Worm (Caenorhabditis elegans): Measurements from ENCODE around the gene col-111.

Gene col-111

ce11 chrIV:4657874-4658273 lies at the start of gene col-111:
TSS of gene col-111 (minus strand) at chrIV:4657974.
- no peak for TF ChIP-seq ces-1 (GFP tag; optimal IDR thresholded peaks at IDR 0.05)
- TF ChIP-seq sptf-1 (tag; optimal IDR thresholded peaks at IDR 0.05): no peak
- no peak for TF ChIP-seq ceh-83 (GFP tag; optimal IDR thresholded peaks at IDR 0.05)
- TF ChIP-seq elt-3 (tag; optimal IDR thresholded peaks at IDR 0.05): no peak
- TF ChIP-seq blmp-1 (tag; optimal IDR thresholded peaks at IDR 0.05): no peak
- TF ChIP-seq flh-1 (GFP tag; optimal IDR thresholded peaks at IDR 0.05): no peak
- TF ChIP-seq mls-2 (tag; optimal IDR thresholded peaks at IDR 0.05): no peak
- no peak for TF ChIP-seq cnd-1 (tag; optimal IDR thresholded peaks at IDR 0.05)
- no peak for TF ChIP-seq bed-3 (GFP tag; optimal IDR thresholded peaks at IDR 0.05)
- no peak for TF ChIP-seq zip-8 (tag; optimal IDR thresholded peaks at IDR 0.05)
- TF ChIP-seq unc-39 (tag; optimal IDR thresholded peaks at IDR 0.05): no peak
- TF ChIP-seq ceh-43 (GFP tag; optimal IDR thresholded peaks at IDR 0.05): no peak
- no peak for TF ChIP-seq M03D4.4 (tag; optimal IDR thresholded peaks at IDR 0.05)
- TF ChIP-seq hlh-1 (tag; optimal IDR thresholded peaks at IDR 0.05): no peak
- TF ChIP-seq lsy-2 (tag; optimal IDR thresholded peaks at IDR 0.05): no peak
- TF ChIP-seq drap-1 (GFP tag; optimal IDR thresholded peaks at IDR 0.05): no peak
- TF ChIP-seq unc-120 (tag; optimal IDR thresholded peaks at IDR 0.05; ENCODE audit: poor library complexity, severe bottlenecking): no peak
- no peak for TF ChIP-seq nhr-28 (tag; optimal IDR thresholded peaks at IDR 0.05)

ce11 chrIV:4705922-4706321 lies 48.1 kb upstream of the col-111 start:
- TF ChIP-seq ztf-11 (tag; optimal IDR thresholded peaks at IDR 0.05) (no peak), drap-1 (GFP tag; optimal IDR thresholded peaks at IDR 0.05) (no peak), nhr-12 (tag; optimal IDR thresholded peaks at IDR 0.05) (no peak), nhr-28 (tag; optimal IDR thresholded peaks at IDR 0.05) (no peak), unc-120 (tag; optimal IDR thresholded peaks at IDR 0.05; ENCODE audit: poor library complexity, severe bottlenecking) (no peak), blmp-1 (tag; optimal IDR thresholded peaks at IDR 0.05) (no peak), elt-3 (tag; optimal IDR thresholded peaks at IDR 0.05) (no peak), ceh-43 (GFP tag; optimal IDR thresholded peaks at IDR 0.05) (no peak), lin-32 (GFP tag; optimal IDR thresholded peaks at IDR 0.05) (no peak), mls-2 (tag; optimal IDR thresholded peaks at IDR 0.05) (no peak)

- TF ChIP-seq elt-3 (tag; optimal IDR thresholded peaks at IDR 0.05): no peak
- TF ChIP-seq ceh-83 (GFP tag; optimal IDR thresholded peaks at IDR 0.05): no peak
- no peak for TF ChIP-seq snpc-4 (tag; optimal IDR thresholded peaks at IDR 0.05)
- TF ChIP-seq flh-1 (GFP tag; optimal IDR thresholded peaks at IDR 0.05): no peak
- no peak for TF ChIP-seq ztf-11 (tag; optimal IDR thresholded peaks at IDR 0.05)
- TF ChIP-seq tbx-8 (GFP tag; optimal IDR thresholded peaks at IDR 0.05): no peak
- TF ChIP-seq mls-2 (tag; optimal IDR thresholded peaks at IDR 0.05): peak; percentile 48
- peak; percentile 34 for TF ChIP-seq ham-2 (GFP tag; optimal IDR thresholded peaks at IDR 0.05)
- TF ChIP-seq sptf-1 (tag; optimal IDR thresholded peaks at IDR 0.05): peak; percentile 54
- no peak for TF ChIP-seq nhr-76 (tag; optimal IDR thresholded peaks at IDR 0.05)
Observed at ce11 chrIV:4705182-4705581, 47.4 kb upstream of the col-111 start.

- TF ChIP-seq nhr-28 (tag; optimal IDR thresholded peaks at IDR 0.05) (no peak), lsy-2 (tag; optimal IDR thresholded peaks at IDR 0.05) (no peak), elt-1 (tag; optimal IDR thresholded peaks at IDR 0.05; ENCODE audit: borderline replicate concordance, insufficient read depth) (no peak), flh-1 (GFP tag; optimal IDR thresholded peaks at IDR 0.05) (no peak), unc-62 (GFP tag; optimal IDR thresholded peaks at IDR 0.05) (no peak), ces-1 (GFP tag; optimal IDR thresholded peaks at IDR 0.05) (no peak), ceh-83 (GFP tag; optimal IDR thresholded peaks at IDR 0.05) (no peak), unc-120 (tag; optimal IDR thresholded peaks at IDR 0.05; ENCODE audit: poor library complexity, severe bottlenecking) (no peak), mep-1 (tag; optimal IDR thresholded peaks at IDR 0.05) (no peak), hlh-1 (tag; optimal IDR thresholded peaks at IDR 0.05) (no peak), nhr-2 (tag; optimal IDR thresholded peaks at IDR 0.05) (no peak), bed-3 (GFP tag; optimal IDR thresholded peaks at IDR 0.05) (no peak), ceh-39 (tag; optimal IDR thresholded peaks at IDR 0.05) (no peak), M03D4.4 (tag; optimal IDR thresholded peaks at IDR 0.05) (no peak), cnd-1 (tag; optimal IDR thresholded peaks at IDR 0.05) (no peak), snpc-4 (tag; optimal IDR thresholded peaks at IDR 0.05) (no peak), ham-2 (GFP tag; optimal IDR thresholded peaks at IDR 0.05) (no peak)
Observed at ce11 chrIV:4703911-4704310, 46.1 kb upstream of the col-111 start, which contains the start of gene ogdh-1. TSS of gene ogdh-1 (minus strand) at chrIV:4704011.

- no peak for TF ChIP-seq lin-13 (tag; optimal IDR thresholded peaks at IDR 0.05)
- no peak for TF ChIP-seq unc-120 (tag; optimal IDR thresholded peaks at IDR 0.05; ENCODE audit: poor library complexity, severe bottlenecking)
Observed at ce11 chrIV:4692463-4692862, 34.7 kb upstream of the col-111 start, which contains the start of gene spe-51. TSS of gene spe-51 (plus strand) at chrIV:4692763.
